Worm (Caenorhabditis elegans): Measurements from ENCODE around the gene R12H7.4.

- TF ChIP-seq B0336.3 (GFP tag; IDR thresholded peaks at IDR 0.05) (no peak), F55B11.4 (tag; optimal IDR thresholded peaks at IDR 0.05; ENCODE audit: borderline replicate concordance, insufficient read depth) (no peak), efl-1 (GFP tag; optimal IDR thresholded peaks at IDR 0.05) (no peak), K11D2.4 (GFP tag; IDR thresholded peaks at IDR 0.05) (no peak), ama-1 (optimal IDR thresholded peaks at IDR 0.05) (no peak), ama-1 (GFP tag; optimal IDR thresholded peaks at IDR 0.05) (no peak), aptf-3 (GFP tag; IDR thresholded peaks at IDR 0.05) (no peak), him-1 (tag; optimal IDR thresholded peaks at IDR 0.05) (no peak), unc-62 (GFP tag; optimal IDR thresholded peaks at IDR 0.05) (no peak), nhr-80 (tag; optimal IDR thresholded peaks at IDR 0.05) (no peak), C17E4.6 (GFP tag; IDR thresholded peaks at IDR 0.05) (no peak)
These were observed 27.0 kb upstream of the R12H7.4 start, which contains the start of gene cwp-5 for ce11 chrX:13189861-13190260.

Data from whole organism, young adult.